Fruit fly (Drosophila melanogaster): Measurements from ENCODE around the gene CG13116.

CG13116 gene

DNA sequence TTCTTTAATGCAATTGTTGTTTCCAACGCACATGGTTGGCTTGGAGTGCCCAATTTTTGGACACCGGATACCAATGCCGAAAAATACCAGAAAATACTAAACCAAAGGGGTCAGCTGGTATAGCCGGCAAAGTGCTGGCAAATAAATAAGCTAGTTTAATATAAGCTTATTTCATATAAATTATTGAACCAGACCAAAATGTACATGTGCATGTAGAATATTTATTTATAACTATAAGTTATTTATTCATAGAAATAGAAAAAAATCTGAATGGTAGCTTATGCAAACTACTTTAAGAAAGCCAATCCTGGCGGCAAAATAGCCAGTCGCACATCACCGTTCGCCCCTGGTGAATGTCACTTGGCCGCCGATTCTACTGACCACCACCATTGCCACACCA is 29.3 kb upstream of the CG13116 start, which contains the start of gene pelo (continued):
- TF ChIP-seq caup (GFP tag; optimal IDR thresholded peaks at IDR 0.05; ENCODE audit: severe bottlenecking): peak; percentile 69
- TF ChIP-seq kni (GFP tag; optimal IDR thresholded peaks at IDR 0.05): peak; percentile 1
- TF ChIP-seq ash1 (GFP tag; optimal IDR thresholded peaks at IDR 0.05): no peak
- TF ChIP-seq gsb (GFP tag; IDR thresholded peaks at IDR 0.05): no peak
- TF ChIP-seq CG4820 (GFP tag; optimal IDR thresholded peaks at IDR 0.05): peak; percentile 46
- no peak; the same call in 1 of the 2 replicates for TF ChIP-seq bbx (GFP tag; IDR thresholded peaks at IDR 0.05; ENCODE audit: partially characterized antibody)
- TF ChIP-seq TFAM (GFP tag; optimal IDR thresholded peaks at IDR 0.05): no peak
- TF ChIP-seq bab2 (GFP tag; optimal IDR thresholded peaks at IDR 0.05): no peak
- TF ChIP-seq CG3726 (GFP tag; IDR thresholded peaks at IDR 0.05): no peak
- TF ChIP-seq Sox102F (GFP tag; optimal IDR thresholded peaks at IDR 0.05): peak; percentile 49
- TF ChIP-seq dmrt11E (tag; optimal IDR thresholded peaks at IDR 0.05): peak; percentile 62
- TF ChIP-seq CG17328 (GFP tag; IDR thresholded peaks at IDR 0.05): peak; percentile 45

DNA sequence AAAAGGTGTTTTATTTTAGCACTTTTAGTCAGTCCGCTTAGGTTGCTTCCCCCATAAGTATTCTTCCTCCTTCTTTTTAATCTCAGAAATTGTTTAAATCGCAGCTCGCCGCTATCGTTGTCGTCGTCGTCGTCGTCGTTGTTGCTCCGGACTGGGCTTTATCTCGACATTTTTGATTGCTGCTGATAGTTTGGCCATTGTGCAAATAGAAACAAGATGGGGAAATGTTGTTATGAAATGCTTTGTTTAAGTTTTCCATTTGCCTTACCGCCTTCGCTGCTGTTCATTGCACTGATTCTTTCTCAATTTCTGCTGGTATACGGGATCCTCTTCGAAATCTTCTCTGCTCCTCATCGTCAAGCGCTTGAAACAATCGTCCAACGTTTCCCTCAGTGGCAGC is 26.7 kb upstream of the CG13116 start:
- TF ChIP-seq Gug (GFP tag; IDR thresholded peaks at IDR 0.05) (no peak), phol (tag; optimal IDR thresholded peaks at IDR 0.05) (no peak), CG10543 (GFP tag; optimal IDR thresholded peaks at IDR 0.05) (peak; percentile 34), exex (tag; optimal IDR thresholded peaks at IDR 0.05) (peak; percentile 52), CG15514 (GFP tag; optimal IDR thresholded peaks at IDR 0.05) (no peak), CG11695 (GFP tag; IDR thresholded peaks at IDR 0.05) (no peak), chn (GFP tag; optimal IDR thresholded peaks at IDR 0.05) (no peak), az2 (GFP tag; optimal IDR thresholded peaks at IDR 0.05) (no peak), Vsx1 (GFP tag; optimal IDR thresholded peaks at IDR 0.05) (no peak), Sox100B (GFP tag; optimal IDR thresholded peaks at IDR 0.05) (no peak), Dek (tag; optimal IDR thresholded peaks at IDR 0.05) (no peak), schlank (tag; optimal IDR thresholded peaks at IDR 0.05) (no peak), vnd (GFP tag; IDR thresholded peaks at IDR 0.05; ENCODE audit: partially characterized antibody) (no peak), so (GFP tag; IDR thresholded peaks at IDR 0.05) (no peak), insv (GFP tag; optimal IDR thresholded peaks at IDR 0.05) (no peak), CG10654 (GFP tag; optimal IDR thresholded peaks at IDR 0.05) (no peak), CG34376 (GFP tag; optimal IDR thresholded peaks at IDR 0.05) (peak; percentile 48), CG17802 (tag; optimal IDR thresholded peaks at IDR 0.05) (no peak), CG15011 (GFP tag; optimal IDR thresholded peaks at IDR 0.05) (no peak), al (GFP tag; IDR thresholded peaks at IDR 0.05) (no peak), CG10147 (GFP tag; optimal IDR thresholded peaks at IDR 0.05) (no peak), grn (GFP tag; optimal IDR thresholded peaks at IDR 0.05) (peak; percentile 49), CG12391 (tag; optimal IDR thresholded peaks at IDR 0.05) (no peak), sens-2 (GFP tag; IDR thresholded peaks at IDR 0.05) (0 out of 2 replicates have a peak, but pooled peaks have one; percentile 11), sens (GFP tag) (peak; percentile 13), Adf1 (GFP tag; IDR thresholded peaks at IDR 0.05) (no peak), Rx (GFP tag; IDR thresholded peaks at IDR 0.05) (no peak), CG6683 (GFP tag; optimal IDR thresholded peaks at IDR 0.05) (no peak), CG12769 (tag; optimal IDR thresholded peaks at IDR 0.05) (no peak), ERR (GFP tag; optimal IDR thresholded peaks at IDR 0.05) (no peak), CG6765 (GFP tag; optimal IDR thresholded peaks at IDR 0.05) (no peak), D (optimal IDR thresholded peaks at IDR 0.05) (no peak), D (GFP tag; optimal IDR thresholded peaks at IDR 0.05) (no peak), CG4820 (GFP tag; optimal IDR thresholded peaks at IDR 0.05) (no peak), CG8089 (GFP tag; optimal IDR thresholded peaks at IDR 0.05) (no peak), Opbp (GFP tag; IDR thresholded peaks at IDR 0.05; ENCODE audit: partially characterized antibody) (no peak), CG9797 (GFP tag; optimal IDR thresholded peaks at IDR 0.05) (no peak), bigmax (GFP tag; optimal IDR thresholded peaks at IDR 0.05) (no peak), trh (GFP tag; optimal IDR thresholded peaks at IDR 0.05) (no peak)
